Fruit fly (Drosophila melanogaster) whole organism, embryonic: ENCODE results near the gene mei-218.

Experiments
- Asciz ChIP-seq: fragments of 200-800 bp; sonication (Bioruptor generic); optimal IDR thresholded peaks from 2 replicates; lab custom pipeline; 2017; ENCODE audit warnings: missing biosample characterization, mild to moderate bottlenecking, missing genetic modification characterization, missing genetic modification reagents
- Blimp-1 ChIP-seq: fragments of 200-800 bp; sonication (Bioruptor generic); optimal IDR thresholded peaks from 3 replicates; lab custom pipeline; 2018; ENCODE audit warnings: missing biosample characterization, missing genetic modification characterization, mild to moderate bottlenecking, moderate library complexity, missing genetic modification reagents
- BtbVII ChIP-seq: fragments of 200-800 bp; sonication (Bioruptor generic); optimal IDR thresholded peaks from 3 replicates; lab custom pipeline; 2017; ENCODE audit warnings: missing biosample characterization, mild to moderate bottlenecking, missing genetic modification characterization
- CG12659 ChIP-seq: fragments of 200-800 bp; sonication (Bioruptor generic); optimal IDR thresholded peaks from 3 replicates; lab custom pipeline; 2017; ENCODE audit warnings: mild to moderate bottlenecking, missing biosample characterization, missing genetic modification reagents, missing genetic modification characterization
- CG13296 ChIP-seq: fragments of 200-800 bp; sonication (Bioruptor generic); optimal IDR thresholded peaks from 3 replicates; lab custom pipeline; 2018; ENCODE audit warnings: missing biosample characterization, mild to moderate bottlenecking, missing genetic modification characterization
- CG17361 ChIP-seq: fragments of 200-800 bp; sonication (Bioruptor generic); IDR thresholded peaks from 3 replicates; pipeline ENCODE4 v1.3.6; 2022; ENCODE audit warnings: missing biosample characterization, missing genetic modification characterization
- CG17829 ChIP-seq: fragments of 200-800 bp; optimal IDR thresholded peaks from 2 replicates; lab custom pipeline; 2019; ENCODE audit warnings: missing biosample characterization, mild to moderate bottlenecking, missing genetic modification characterization, moderate library complexity
- CG18262 ChIP-seq: fragments of 200-800 bp; optimal IDR thresholded peaks from 3 replicates; lab custom pipeline; 2019; ENCODE audit warnings: missing biosample characterization, mild to moderate bottlenecking, missing genetic modification characterization, moderate library complexity
- CG2202 ChIP-seq: fragments of 200-800 bp; sonication (Bioruptor generic); optimal IDR thresholded peaks from 2 replicates; lab custom pipeline; 2018; ENCODE audit warnings: missing biosample characterization, mild to moderate bottlenecking, missing genetic modification characterization
- CG2889 ChIP-seq: fragments of 200-800 bp; sonication (Bioruptor generic); IDR thresholded peaks from 3 replicates; pipeline ENCODE4 v1.3.6; 2022; ENCODE audit warnings: missing biosample characterization, missing genetic modification characterization
- CG32767 ChIP-seq: fragments of 200-800 bp; sonication (Bioruptor generic); IDR thresholded peaks from 2 replicates; pipeline ENCODE4 v1.3.6; 2022; ENCODE audit warnings: missing biosample characterization, missing genetic modification characterization
- CG3281 ChIP-seq: fragments of 200-800 bp; sonication (Bioruptor generic); optimal IDR thresholded peaks from 3 replicates; lab custom pipeline; 2017; ENCODE audit warnings: missing biosample characterization, mild to moderate bottlenecking, missing genetic modification characterization
- CG4282 ChIP-seq: fragments of 200-800 bp; sonication (Bioruptor generic); optimal IDR thresholded peaks from 2 replicates; lab custom pipeline; 2016; ENCODE audit warnings: missing biosample characterization, missing genetic modification characterization
- CG4820 ChIP-seq: fragments of 200-800 bp; sonication (Bioruptor generic); optimal IDR thresholded peaks from 3 replicates; lab custom pipeline; 2016; ENCODE audit warnings: missing biosample characterization, missing genetic modification characterization
- CG6854 ChIP-seq: fragments of 200-800 bp; sonication (Bioruptor generic); optimal IDR thresholded peaks from 3 replicates; lab custom pipeline; 2017; ENCODE audit warnings: missing biosample characterization, mild to moderate bottlenecking, missing genetic modification characterization
- CG7786 ChIP-seq: fragments of 200-800 bp; sonication (Bioruptor generic); optimal IDR thresholded peaks from 2 replicates; lab custom pipeline; 2016; ENCODE audit warnings: missing biosample characterization, missing genetic modification characterization
- CG7839 ChIP-seq: fragments of 200-800 bp; sonication (Bioruptor generic); optimal IDR thresholded peaks from 3 replicates; lab custom pipeline; 2018; ENCODE audit warnings: missing biosample characterization, mild to moderate bottlenecking, missing genetic modification characterization, moderate library complexity
- CG8359 ChIP-seq: fragments of 200-800 bp; sonication (Bioruptor generic); optimal IDR thresholded peaks from 2 replicates; lab custom pipeline; 2017; ENCODE audit warnings: missing biosample characterization, mild to moderate bottlenecking, missing genetic modification characterization, borderline replicate concordance
- CG8388 ChIP-seq: fragments of 200-800 bp; sonication (Bioruptor generic); optimal IDR thresholded peaks from 2 replicates; lab custom pipeline; 2019; ENCODE audit warnings: missing biosample characterization, mild to moderate bottlenecking, missing genetic modification characterization, moderate library complexity
- CG8765 ChIP-seq: fragments of 200-800 bp; sonication (Bioruptor generic); IDR thresholded peaks from 2 replicates; pipeline ENCODE4 v1.3.6; 2022; ENCODE audit warnings: missing biosample characterization, missing genetic modification characterization
- CG8924 ChIP-seq: fragments of 200-800 bp; optimal IDR thresholded peaks from 3 replicates; lab custom pipeline; 2019; ENCODE audit warnings: missing biosample characterization, mild to moderate bottlenecking, missing genetic modification characterization, moderate library complexity
- CTCF ChIP-seq: fragments of 200-800 bp; sonication (Bioruptor generic); optimal IDR thresholded peaks from 2 replicates; lab custom pipeline; 2017; ENCODE audit warnings: missing biosample characterization, mild to moderate bottlenecking, missing genetic modification characterization, moderate library complexity
- CoRest ChIP-seq: fragments of 200-800 bp; sonication (Bioruptor generic); optimal IDR thresholded peaks from 3 replicates; lab custom pipeline; 2018; ENCODE audit warnings: missing biosample characterization, mild to moderate bottlenecking, missing genetic modification characterization, moderate library complexity
- Dek ChIP-seq: fragments of 200-800 bp; sonication (Bioruptor generic); optimal IDR thresholded peaks from 3 replicates; lab custom pipeline; 2019; ENCODE audit warnings: missing biosample characterization, mild to moderate bottlenecking, missing genetic modification characterization, moderate library complexity
- Drgx ChIP-seq: fragments of 200-800 bp; sonication (Bioruptor generic); IDR thresholded peaks from 2 replicates; pipeline ENCODE4 v1.3.6; 2022; ENCODE audit warnings: missing biosample characterization, missing genetic modification characterization
- Hey ChIP-seq: fragments of 200-800 bp; sonication (Bioruptor generic); optimal IDR thresholded peaks from 3 replicates; lab custom pipeline; 2018; ENCODE audit warnings: missing biosample characterization, mild to moderate bottlenecking, missing genetic modification characterization
- HmgZ ChIP-seq: fragments of 200-800 bp; sonication (Bioruptor generic); optimal IDR thresholded peaks from 2 replicates; lab custom pipeline; 2018; ENCODE audit warnings: missing biosample characterization, mild to moderate bottlenecking, missing genetic modification characterization
- Jarid2 ChIP-seq: fragments of 200-800 bp; sonication (Bioruptor generic); optimal IDR thresholded peaks from 3 replicates; lab custom pipeline; 2017; ENCODE audit warnings: mild to moderate bottlenecking, missing biosample characterization, missing genetic modification reagents, missing genetic modification characterization
- Lhr ChIP-seq: fragments of 200-800 bp; sonication (Bioruptor generic); optimal IDR thresholded peaks from 3 replicates; lab custom pipeline; 2017; ENCODE audit warnings: mild to moderate bottlenecking, missing biosample characterization, missing genetic modification reagents, missing genetic modification characterization
- MESR4 ChIP-seq: fragments of 200-800 bp; sonication (Bioruptor generic); optimal IDR thresholded peaks from 2 replicates; lab custom pipeline; 2018; ENCODE audit warnings: missing biosample characterization, mild to moderate bottlenecking, missing genetic modification characterization, moderate library complexity
- Mad ChIP-seq: fragments of 200-800 bp; sonication (Bioruptor generic); optimal IDR thresholded peaks from 2 replicates; lab custom pipeline; 2016; ENCODE audit warnings: missing biosample characterization, missing genetic modification characterization
- Meics ChIP-seq: fragments of 200-800 bp; sonication (Bioruptor generic); optimal IDR thresholded peaks from 2 replicates; lab custom pipeline; 2017; ENCODE audit warnings: missing biosample characterization, mild to moderate bottlenecking, missing genetic modification characterization
- Sox102F ChIP-seq: fragments of 200-800 bp; sonication (Bioruptor generic); optimal IDR thresholded peaks from 2 replicates; lab custom pipeline; 2018; ENCODE audit warnings: missing biosample characterization, mild to moderate bottlenecking, missing genetic modification characterization, moderate library complexity
- Taf1 ChIP-seq: fragments of 200-800 bp; sonication (Bioruptor generic); IDR thresholded peaks from 2 replicates; pipeline ENCODE4 v1.3.6; 2022; ENCODE audit warnings: missing biosample characterization, missing genetic modification characterization
- Xbp1 ChIP-seq: fragments of 200-800 bp; sonication (Bioruptor generic); optimal IDR thresholded peaks from 3 replicates; lab custom pipeline; 2016; ENCODE audit warnings: missing biosample characterization, mild to moderate bottlenecking, missing genetic modification characterization
- crc ChIP-seq: fragments of 200-800 bp; sonication (Bioruptor generic); optimal IDR thresholded peaks from 2 replicates; lab custom pipeline; 2016; ENCODE audit warnings: missing biosample characterization, missing genetic modification characterization
- da ChIP-seq: fragments of 200-800 bp; sonication (Bioruptor generic); optimal IDR thresholded peaks from 2 replicates; lab custom pipeline; 2016; ENCODE audit warnings: missing biosample characterization, missing genetic modification characterization
- dan ChIP-seq: fragments of 200-800 bp; sonication (Bioruptor generic); IDR thresholded peaks from 2 replicates; pipeline ENCODE4 v1.3.6; 2022; ENCODE audit warnings: missing biosample characterization, missing genetic modification characterization
- fd96Cb ChIP-seq: fragments of 200-800 bp; sonication (Bioruptor generic); optimal IDR thresholded peaks from 2 replicates; lab custom pipeline; 2018; ENCODE audit warnings: missing biosample characterization, mild to moderate bottlenecking, missing genetic modification characterization, moderate library complexity
- grn ChIP-seq: fragments of 200-800 bp; sonication (Bioruptor generic); optimal IDR thresholded peaks from 3 replicates; lab custom pipeline; 2017; ENCODE audit warnings: missing biosample characterization, missing genetic modification characterization
- ind ChIP-seq: fragments of 200-800 bp; sonication (Bioruptor generic); optimal IDR thresholded peaks from 3 replicates; lab custom pipeline; 2016; ENCODE audit warnings: missing biosample characterization, missing genetic modification characterization
- insv ChIP-seq, 2 experiments: fragments of 200-800 bp; sonication (Bioruptor generic); optimal IDR thresholded peaks; 3 replicates each; lab custom pipeline; 2016 to 2018; ENCODE audit warnings: missing biosample characterization in 2 of 2, missing genetic modification characterization in 2 of 2
- kni ChIP-seq: fragments of 200-800 bp; sonication (Bioruptor generic); optimal IDR thresholded peaks from 3 replicates; lab custom pipeline; 2017; ENCODE audit warnings: mild to moderate bottlenecking, missing biosample characterization, missing genetic modification reagents, missing genetic modification characterization
- lilli ChIP-seq: fragments of 200-800 bp; sonication (Bioruptor generic); optimal IDR thresholded peaks from 3 replicates; lab custom pipeline; 2016; ENCODE audit warnings: missing biosample characterization, missing genetic modification characterization
- prd ChIP-seq, 3 experiments: fragments of >200 bp in 2 of 3; fragments of 200-800 bp in 1 of 3; sonication (Bioruptor generic) in 1 of 3; optimal IDR thresholded peaks in 2 of 3; IDR thresholded peaks in 1 of 3; 2 replicates in 2 of 3; 3 replicates in 1 of 3; pipeline versions ENCODE4 v1.3.6 to Lab custom; 2017 to 2022; ENCODE audit warnings: missing biosample characterization in 1 of 3, missing genetic modification characterization in 1 of 3
- sim ChIP-seq: fragments of 200-800 bp; sonication (Bioruptor generic); IDR thresholded peaks from 2 replicates; pipeline ENCODE4 v1.3.6; 2022; ENCODE audit warnings: missing biosample characterization, missing genetic modification characterization
- sima ChIP-seq: fragments of 200-800 bp; sonication (Bioruptor generic); optimal IDR thresholded peaks from 2 replicates; lab custom pipeline; 2016; ENCODE audit warnings: missing biosample characterization, missing genetic modification characterization
- sna ChIP-seq: fragments of 200-800 bp; sonication (Bioruptor generic); IDR thresholded peaks from 2 replicates; pipeline ENCODE4 v1.3.6; 2022; ENCODE audit warnings: missing biosample characterization, missing genetic modification characterization; ENCODE audit not compliant: partially characterized antibody
- sob ChIP-seq: fragments of 200-800 bp; sonication (Bioruptor generic); IDR thresholded peaks from 2 replicates; pipeline ENCODE4 v1.3.6; 2022; ENCODE audit warnings: missing biosample characterization, missing genetic modification characterization
- tgo ChIP-seq: fragments of 200-800 bp; sonication (Bioruptor generic); IDR thresholded peaks from 3 replicates; pipeline ENCODE4 v1.3.6; 2022; ENCODE audit warnings: missing biosample characterization, missing genetic modification characterization
- ttk ChIP-seq: fragments of 200-800 bp; sonication (Bioruptor generic); IDR thresholded peaks from 2 replicates; pipeline ENCODE4 v2.1.2; 2022; ENCODE audit warnings: missing biosample characterization, missing genetic modification characterization
- vnd ChIP-seq: fragments of 200-800 bp; sonication (Bioruptor generic); IDR thresholded peaks from 3 replicates; pipeline ENCODE4 v1.3.6; 2022; ENCODE audit warnings: missing biosample characterization, missing genetic modification characterization; ENCODE audit not compliant: partially characterized antibody

mei-218 gene

DNA sequence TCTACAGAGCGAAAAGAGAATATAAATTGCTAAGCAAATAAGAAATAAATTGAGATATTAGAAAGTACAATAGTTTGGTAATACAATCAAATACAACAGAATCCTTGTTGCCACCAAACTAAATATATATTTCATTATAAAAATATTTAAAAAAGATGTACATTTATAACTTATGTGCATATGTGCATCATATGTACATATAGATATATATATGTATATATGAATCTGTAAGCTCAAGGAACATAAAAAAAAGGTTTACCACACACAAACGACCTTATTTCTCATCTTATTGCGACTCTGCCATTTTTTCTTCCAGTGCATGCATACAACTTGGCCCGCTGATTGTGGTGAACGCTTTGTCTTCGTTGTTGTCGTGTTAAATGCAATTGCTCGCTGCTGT, 29.5 kb downstream of the mei-218 start (continued):
- peak; percentile 48 for TF ChIP-seq CG7839
- no peak for TF ChIP-seq Taf1
- TF ChIP-seq Lhr: no peak
- no peak for TF ChIP-seq ind (GFP tag; lab: Kevin White, UChicago)
- TF ChIP-seq MESR4 (GFP tag; lab: Kevin White, UChicago): no peak
- TF ChIP-seq Xbp1 (GFP tag; lab: Kevin White, UChicago): peak; percentile 16
- no peak for TF ChIP-seq sim
- TF ChIP-seq Mad (GFP tag; lab: Kevin White, UChicago): no peak
- no peak for TF ChIP-seq prd (optimal IDR thresholded peaks at IDR 0.05; lab: Kevin White, UChicago)
- TF ChIP-seq prd (GFP tag; IDR thresholded peaks at IDR 0.05; lab: Robert Waterston, UW): no peak
- TF ChIP-seq CG32767 (GFP tag; lab: Robert Waterston, UW): no peak
- no peak for TF ChIP-seq CG4820 (GFP tag; lab: Kevin White, UChicago)
- TF ChIP-seq da (GFP tag; lab: Kevin White, UChicago): no peak
- no peak for TF ChIP-seq CG4282 (GFP tag; lab: Kevin White, UChicago)
- TF ChIP-seq CG8359: no peak
- TF ChIP-seq CG17829 (tag; lab: Kevin White, UChicago): no peak
- no peak for TF ChIP-seq kni (GFP tag; lab: Kevin White, UChicago)
- no peak for TF ChIP-seq Meics
- TF ChIP-seq CG8388 (GFP tag; lab: Kevin White, UChicago): peak; percentile 18
- peak; percentile 65 for TF ChIP-seq Sox102F (GFP tag; lab: Kevin White, UChicago)
- TF ChIP-seq CG8924 (tag; lab: Kevin White, UChicago): no peak
- peak; percentile 27 for TF ChIP-seq CoRest (tag; lab: Kevin White, UChicago)
- no peak for TF ChIP-seq CTCF (GFP tag; lab: Kevin White, UChicago)
- TF ChIP-seq CG17361: no peak
- TF ChIP-seq CG2889 (GFP tag; lab: Robert Waterston, UW): no peak
- TF ChIP-seq ttk: no peak
- TF ChIP-seq CG6854: no peak
- no peak for TF ChIP-seq CG3281 (GFP tag; lab: Kevin White, UChicago)
- TF ChIP-seq fd96Cb (tag; lab: Kevin White, UChicago): no peak
- no peak for TF ChIP-seq CG13296 (GFP tag; lab: Kevin White, UChicago)
- no peak for TF ChIP-seq Asciz (GFP tag; lab: Kevin White, UChicago)
- TF ChIP-seq tgo (GFP tag; lab: Robert Waterston, UW): no peak
- TF ChIP-seq sob (GFP tag; lab: Robert Waterston, UW): no peak
- TF ChIP-seq CG12659 (GFP tag; lab: Kevin White, UChicago): no peak
- TF ChIP-seq insv (GFP tag; optimal IDR thresholded peaks at IDR 0.05; lab: Kevin White, UChicago): no peak
- TF ChIP-seq vnd (GFP tag; lab: Robert Waterston, UW): no peak
- TF ChIP-seq dan (GFP tag; lab: Robert Waterston, UW): no peak
- no peak for TF ChIP-seq sima (GFP tag; lab: Kevin White, UChicago)
- TF ChIP-seq CG2202: no peak
- TF ChIP-seq sna (GFP tag; lab: Robert Waterston, UW): no peak
- no peak for TF ChIP-seq grn (GFP tag; lab: Kevin White, UChicago)
- no peak for TF ChIP-seq lilli (GFP tag; lab: Kevin White, UChicago)
- no peak for TF ChIP-seq CG7786 (GFP tag; lab: Kevin White, UChicago)
- no peak for TF ChIP-seq Dek (tag; lab: Kevin White, UChicago)
- no peak for TF ChIP-seq Blimp-1 (GFP tag; lab: Kevin White, UChicago)
- peak; percentile 55 for TF ChIP-seq Drgx (GFP tag; lab: Robert Waterston, UW)
- TF ChIP-seq Jarid2: no peak
- TF ChIP-seq CG8765: no peak
- no peak for TF ChIP-seq crc (GFP tag; lab: Kevin White, UChicago)
- no peak for TF ChIP-seq HmgZ (tag; lab: Kevin White, UChicago)
- no peak for TF ChIP-seq Hey (tag; lab: Kevin White, UChicago)
- no peak for TF ChIP-seq BtbVII (GFP tag; lab: Kevin White, UChicago)
- TF ChIP-seq CG18262 (tag; lab: Kevin White, UChicago): peak; percentile 11
